ENCODE assay signal across 3 worm cellular contexts in genomic region chrII:7714614-7715186, ce11.
A peak's percentile ranks its signal among the peaks of the same experiment; 100 is the strongest.
TF ChIP-seq lines count a peak whose summit lies in the region.

No protein-coding gene starts in this region.

TF ChIP-seq in whole organism, L1 larva, 84 proteins besides CTCF, POLR2A, EP300 and RAD21 (continued from another document):
- no peak for TF ChIP-seq sox-4 (tag; optimal IDR thresholded peaks at IDR 0.05; lab: Kevin White, UChicago)
- TF ChIP-seq dsc-1 (tag; optimal IDR thresholded peaks at IDR 0.05; lab: Kevin White, UChicago), result no peak
- no peak for TF ChIP-seq ceh-82 (tag; optimal IDR thresholded peaks at IDR 0.05; lab: Kevin White, UChicago)
- no peak for TF ChIP-seq tlp-1 (tag; optimal IDR thresholded peaks at IDR 0.05; lab: Kevin White, UChicago)
- no peak for TF ChIP-seq sptf-1 (tag; optimal IDR thresholded peaks at IDR 0.05; lab: Kevin White, UChicago)
- TF ChIP-seq hpl-2 (GFP tag; optimal IDR thresholded peaks at IDR 0.05; lab: Kevin White, UChicago), result no peak
- TF ChIP-seq grh-1 (GFP tag; IDR thresholded peaks at IDR 0.05; lab: Robert Waterston, UW), result no peak
- no peak for TF ChIP-seq ztf-4 (tag; optimal IDR thresholded peaks at IDR 0.05; lab: Kevin White, UChicago)
- peak; percentile 39 for TF ChIP-seq ces-1 (GFP tag; optimal IDR thresholded peaks at IDR 0.05; lab: Kevin White, UChicago)
- no peak for TF ChIP-seq efl-1 (optimal IDR thresholded peaks at IDR 0.05; lab: Kevin White, UChicago)
- TF ChIP-seq efl-1 (GFP tag; optimal IDR thresholded peaks at IDR 0.05 in 1 of 2; lab: Kevin White, UChicago), result peak in 1 of 2 experiments; percentile 79
- no peak for TF ChIP-seq jun-1 (tag; optimal IDR thresholded peaks at IDR 0.05; lab: Kevin White, UChicago)
- no peak for TF ChIP-seq zip-4 (GFP tag; optimal IDR thresholded peaks at IDR 0.05; lab: Kevin White, UChicago)
- TF ChIP-seq nhr-47 (tag; optimal IDR thresholded peaks at IDR 0.05; lab: Kevin White, UChicago), result peak; percentile 23
- TF ChIP-seq C16A3.4 (tag; optimal IDR thresholded peaks at IDR 0.05; lab: Kevin White, UChicago), result no peak
- TF ChIP-seq fos-1 (tag; optimal IDR thresholded peaks at IDR 0.05; lab: Kevin White, UChicago), result no peak
- no peak for TF ChIP-seq dpl-1 (GFP tag; optimal IDR thresholded peaks at IDR 0.05; lab: Kevin White, UChicago)
- no peak for TF ChIP-seq vab-15 (tag; optimal IDR thresholded peaks at IDR 0.05; lab: Kevin White, UChicago)
- TF ChIP-seq skn-1 (tag; optimal IDR thresholded peaks at IDR 0.05; lab: Kevin White, UChicago), result no peak
- TF ChIP-seq fkh-4 (tag; optimal IDR thresholded peaks at IDR 0.05; lab: Kevin White, UChicago; ENCODE audit: borderline replicate concordance), result no peak
- peak; percentile 86 for TF ChIP-seq lin-14 (GFP tag; optimal IDR thresholded peaks at IDR 0.05; lab: Kevin White, UChicago)
- TF ChIP-seq unc-62 (GFP tag; optimal IDR thresholded peaks at IDR 0.05; lab: Kevin White, UChicago), result no peak
- TF ChIP-seq fkh-10 (GFP tag; optimal IDR thresholded peaks at IDR 0.05; lab: Kevin White, UChicago), result peak; percentile 95
- TF ChIP-seq lsy-2 (tag; optimal IDR thresholded peaks at IDR 0.05; lab: Kevin White, UChicago), result peak; percentile 29 to 43
- no peak for TF ChIP-seq ceh-90 (tag; optimal IDR thresholded peaks at IDR 0.05; lab: Kevin White, UChicago)
- TF ChIP-seq unc-86 (tag; optimal IDR thresholded peaks at IDR 0.05; lab: Kevin White, UChicago), result peak; percentile 20
- TF ChIP-seq nhr-28 (tag; optimal IDR thresholded peaks at IDR 0.05; lab: Kevin White, UChicago), result no peak
- no peak for TF ChIP-seq C04F5.9 (tag; optimal IDR thresholded peaks at IDR 0.05; lab: Kevin White, UChicago)
- TF ChIP-seq elt-3 (tag; optimal IDR thresholded peaks at IDR 0.05; lab: Kevin White, UChicago), result no peak
- TF ChIP-seq lin-39 (tag; optimal IDR thresholded peaks at IDR 0.05; lab: Kevin White, UChicago), result no peak
- no peak for TF ChIP-seq blmp-1 (tag; optimal IDR thresholded peaks at IDR 0.05; lab: Kevin White, UChicago)
- TF ChIP-seq ceh-8 (GFP tag; optimal IDR thresholded peaks at IDR 0.05; lab: Kevin White, UChicago), result peak; percentile 42
- TF ChIP-seq nhr-77 (tag; optimal IDR thresholded peaks at IDR 0.05; lab: Kevin White, UChicago), result no peak
- no peak for TF ChIP-seq unc-30 (tag; optimal IDR thresholded peaks at IDR 0.05; lab: Kevin White, UChicago)
- no peak for TF ChIP-seq snpc-4 (tag; optimal IDR thresholded peaks at IDR 0.05; lab: Kevin White, UChicago)
- no peak for TF ChIP-seq nhr-90 (tag; optimal IDR thresholded peaks at IDR 0.05; lab: Kevin White, UChicago; ENCODE audit: poor library complexity)

TF ChIP-seq in whole organism, L2 larva, 48 proteins besides CTCF, POLR2A, EP300 and RAD21 (continued from another document):
- TF ChIP-seq nhr-237 (tag; optimal IDR thresholded peaks at IDR 0.05; lab: Kevin White, UChicago), result no peak
- TF ChIP-seq crh-2 (tag; optimal IDR thresholded peaks at IDR 0.05; lab: Kevin White, UChicago), result peak; percentile 91
- no peak for TF ChIP-seq alr-1 (tag; optimal IDR thresholded peaks at IDR 0.05; lab: Kevin White, UChicago)
- TF ChIP-seq C34F6.9 (tag; optimal IDR thresholded peaks at IDR 0.05; lab: Kevin White, UChicago), result peak; percentile 76
- no peak for TF ChIP-seq egl-27 (tag; optimal IDR thresholded peaks at IDR 0.05; lab: Kevin White, UChicago)
- no peak for TF ChIP-seq snpc-4 (tag; optimal IDR thresholded peaks at IDR 0.05; lab: Kevin White, UChicago)

TF ChIP-seq in whole organism, L4 larva, 104 proteins besides CTCF, POLR2A, EP300 and RAD21 (continued from another document):
- TF ChIP-seq hlh-30 (tag; optimal IDR thresholded peaks at IDR 0.05; lab: Kevin White, UChicago; ENCODE audit: insufficient read depth) (peak; percentile 53), lsy-2 (tag; optimal IDR thresholded peaks at IDR 0.05; lab: Kevin White, UChicago) (peak in 1 of 2 experiments; percentile 27), ceh-44 (GFP tag; IDR thresholded peaks at IDR 0.05; lab: Robert Waterston, UW) (no peak), skn-1 (tag; optimal IDR thresholded peaks at IDR 0.05; lab: Kevin White, UChicago) (no peak), hif-1 (tag; optimal IDR thresholded peaks at IDR 0.05; lab: Kevin White, UChicago) (no peak), ceh-32 (tag; optimal IDR thresholded peaks at IDR 0.05; lab: Kevin White, UChicago; ENCODE audit: poor library complexity) (no peak), R02D3.7 (tag; optimal IDR thresholded peaks at IDR 0.05; lab: Kevin White, UChicago) (no peak), ZK337.2 (GFP tag; IDR thresholded peaks at IDR 0.05; lab: Robert Waterston, UW) (no peak), saeg-2 (GFP tag; IDR thresholded peaks at IDR 0.05; lab: Robert Waterston, UW) (no peak), tra-1 (GFP tag; IDR thresholded peaks at IDR 0.05; lab: Robert Waterston, UW) (no peak), nhr-41 (GFP tag; IDR thresholded peaks at IDR 0.05; lab: Robert Waterston, UW) (no peak), daf-16 (GFP tag; optimal IDR thresholded peaks at IDR 0.05; lab: Kevin White, UChicago) (no peak), daf-16 (tag; optimal IDR thresholded peaks at IDR 0.05; lab: Kevin White, UChicago) (no peak), madf-9 (GFP tag; conservative IDR thresholded peaks at IDR 0.05; lab: Robert Waterston, UW) (no peak), ces-1 (GFP tag; optimal IDR thresholded peaks at IDR 0.05; lab: Kevin White, UChicago) (peak; percentile 84), fkh-10 (GFP tag; optimal IDR thresholded peaks at IDR 0.05; lab: Kevin White, UChicago) (peak; percentile 77), T20F7.1 (GFP tag; optimal IDR thresholded peaks at IDR 0.05; lab: Kevin White, UChicago) (no peak), vab-7 (GFP tag; IDR thresholded peaks at IDR 0.05; lab: Robert Waterston, UW) (no peak), F49E8.2 (tag; optimal IDR thresholded peaks at IDR 0.05; lab: Kevin White, UChicago; ENCODE audit: borderline replicate concordance) (no peak), pha-4 (GFP tag; IDR thresholded peaks at IDR 0.05; lab: Robert Waterston, UW) (no peak), pha-4 (tag; optimal IDR thresholded peaks at IDR 0.05; lab: Kevin White, UChicago) (no peak), Y48G9A.11 (GFP tag; IDR thresholded peaks at IDR 0.05; lab: Robert Waterston, UW) (no peak), ceh-20 (GFP tag; IDR thresholded peaks at IDR 0.05; lab: Robert Waterston, UW) (no peak), tag-97 (GFP tag; IDR thresholded peaks at IDR 0.05; lab: Robert Waterston, UW) (no peak), set-16 (GFP tag; IDR thresholded peaks at IDR 0.05; lab: Robert Waterston, UW) (no peak), ctbp-1 (GFP tag; IDR thresholded peaks at IDR 0.05; lab: Robert Waterston, UW) (peak; percentile 21; the same call in 1 of the 2 replicates), dmd-6 (GFP tag; IDR thresholded peaks at IDR 0.05; lab: Robert Waterston, UW) (peak; percentile 30; the same call in 1 of the 2 replicates), T26A8.4 (GFP tag; IDR thresholded peaks at IDR 0.05; lab: Robert Waterston, UW) (no peak), lin-15B (tag; optimal IDR thresholded peaks at IDR 0.05; lab: Kevin White, UChicago) (no peak)
